Fruit fly (Drosophila melanogaster): Measurements from ENCODE around the gene Paics.

- TF ChIP-seq ttk (optimal IDR thresholded peaks at IDR 0.05), result no peak
- no peak for TF ChIP-seq psq (optimal IDR thresholded peaks at IDR 0.05)
- no peak for TF ChIP-seq Myc (optimal IDR thresholded peaks at IDR 0.05)
- TF ChIP-seq Sin3A (optimal IDR thresholded peaks at IDR 0.05), result no peak
- no peak for TF ChIP-seq h (optimal IDR thresholded peaks at IDR 0.05)
Observed at dm6 chrX:12724287-12725186, 35.9 kb downstream of the Paics start.
